Worm (Caenorhabditis elegans) whole organism, L4/young adult: ENCODE data around the gene wbp-2.

Experiments used
- W03F9.2 ChIP-seq: fragments of 150-350 bp; optimal IDR thresholded peaks from 2 replicates; lab custom pipeline; 2014; ENCODE audit warnings: missing biosample characterization, missing genetic modification characterization
- dao-5 ChIP-seq: sonication (generic microtip); optimal IDR thresholded peaks from 2 replicates; lab custom pipeline; 2016; ENCODE audit warnings: missing genotype, missing genetic modification characterization, moderate library complexity, missing compliant biosample characterization
- him-1 ChIP-seq: sonication (generic microtip); optimal IDR thresholded peaks from 2 replicates; lab custom pipeline; 2016; ENCODE audit warnings: missing genotype, missing genetic modification reagents, missing genetic modification characterization, missing compliant biosample characterization

Gene wbp-2

ce11 chrII:9329474-9329873, at the start of gene wbp-2:
wbp-2 (plus strand) TSS chrII:9329774.
- TF ChIP-seq dao-5: no peak
- TF ChIP-seq W03F9.2 (tag; lab: Kevin White, UChicago): no peak
- TF ChIP-seq him-1 (tag; lab: Kevin White, UChicago): no peak

ce11 chrII:9280048-9280772, 49.4 kb upstream of the wbp-2 start, which contains the start of gene gldi-3:
gldi-3 (minus strand) TSS chrII:9280098.
- TF ChIP-seq him-1 (tag; lab: Kevin White, UChicago) (no peak), W03F9.2 (tag; lab: Kevin White, UChicago) (no peak), dao-5 (no peak)

ce11 chrII:9280846-9281245, 48.7 kb upstream of the wbp-2 start:
- TF ChIP-seq him-1 (tag; lab: Kevin White, UChicago) (no peak), W03F9.2 (tag; lab: Kevin White, UChicago) (no peak), dao-5 (no peak)

ce11 chrII:9281595-9281994, 48.0 kb upstream of the wbp-2 start:
- TF ChIP-seq him-1 (tag; lab: Kevin White, UChicago) (no peak), W03F9.2 (tag; lab: Kevin White, UChicago) (no peak), dao-5 (no peak)

- TF ChIP-seq him-1 (tag; lab: Kevin White, UChicago): no peak
- no peak for TF ChIP-seq dao-5
- no peak for TF ChIP-seq W03F9.2 (tag; lab: Kevin White, UChicago)
Observed at ce11 chrII:9282065-9282464, 47.5 kb upstream of the wbp-2 start.

- TF ChIP-seq him-1 (tag; lab: Kevin White, UChicago) (peak; percentile 72), W03F9.2 (tag; lab: Kevin White, UChicago) (peak; percentile 53), dao-5 (peak; percentile 70)
Observed at ce11 chrII:9282787-9283186, 46.8 kb upstream of the wbp-2 start.

- TF ChIP-seq dao-5 (no peak), W03F9.2 (tag; lab: Kevin White, UChicago) (peak; percentile 30), him-1 (tag; lab: Kevin White, UChicago) (no peak)
Observed at ce11 chrII:9283668-9284357, 45.8 kb upstream of the wbp-2 start.

- no peak for TF ChIP-seq dao-5
- TF ChIP-seq him-1 (tag; lab: Kevin White, UChicago): no peak
- TF ChIP-seq W03F9.2 (tag; lab: Kevin White, UChicago): no peak
Observed at ce11 chrII:9284358-9285170, 45.0 kb upstream of the wbp-2 start.

- no peak for TF ChIP-seq dao-5
- TF ChIP-seq W03F9.2 (tag; lab: Kevin White, UChicago): peak; percentile 25
- TF ChIP-seq him-1 (tag; lab: Kevin White, UChicago): no peak
Observed at ce11 chrII:9285171-9286025, 44.2 kb upstream of the wbp-2 start, which contains the start of gene mtrr-1. mtrr-1 (plus strand) TSS chrII:9285975.

ce11 chrII:9289127-9289526, 40.4 kb upstream of the wbp-2 start:
- TF ChIP-seq dao-5 (no peak), him-1 (tag; lab: Kevin White, UChicago) (no peak), W03F9.2 (tag; lab: Kevin White, UChicago) (no peak)

- TF ChIP-seq him-1 (tag; lab: Kevin White, UChicago) (no peak), dao-5 (no peak), W03F9.2 (tag; lab: Kevin White, UChicago) (no peak)
Observed at ce11 chrII:9291632-9292031, 37.9 kb upstream of the wbp-2 start, which contains the start of gene acs-7. acs-7 (plus strand) TSS chrII:9292017.

ce11 chrII:9295678-9296077, 33.9 kb upstream of the wbp-2 start, which contains the start of gene C01G6.9:
C01G6.9 (minus strand) TSS chrII:9295818.
- no peak for TF ChIP-seq dao-5

- TF ChIP-seq dao-5 (no peak), W03F9.2 (tag; lab: Kevin White, UChicago) (no peak), him-1 (tag; lab: Kevin White, UChicago) (no peak)
Observed at ce11 chrII:9299679-9300078, 29.9 kb upstream of the wbp-2 start.
